Worm (Caenorhabditis elegans): ENCODE data around the gene T27E7.5.
"Not testable (repeated sequence)": the region's sequence is repeated elsewhere in the genome, so short reads cannot be mapped to it uniquely, and the experiment has no call there.

DNA sequence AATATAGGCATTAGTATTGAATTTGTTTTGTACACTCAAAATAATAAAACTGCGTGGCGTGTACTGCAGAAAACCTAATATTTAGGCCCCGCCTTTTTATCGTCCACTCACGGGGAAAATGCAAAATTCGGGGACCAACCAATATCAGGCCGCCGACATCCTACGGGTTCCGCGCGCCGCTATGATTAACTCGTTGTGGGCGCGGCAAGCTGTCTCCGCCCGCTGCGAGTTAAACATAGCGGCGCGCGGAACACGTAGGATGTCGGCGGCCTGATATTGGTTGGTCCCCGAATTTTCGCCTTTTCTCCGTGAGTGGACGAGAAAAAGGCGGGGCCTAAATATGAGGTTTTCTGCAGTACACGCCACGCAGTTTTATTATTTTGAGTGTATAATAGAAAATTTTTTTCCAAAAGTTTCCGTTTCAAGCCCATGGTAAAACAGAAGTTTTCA lies 26.6 kb upstream of the T27E7.5 start:
- not testable (repeated sequence) for TF ChIP-seq hlh-11 (tag; optimal IDR thresholded peaks at IDR 0.05); aly-2 (tag; optimal IDR thresholded peaks at IDR 0.05); pqm-1 (tag; optimal IDR thresholded peaks at IDR 0.05); jun-1 (tag; optimal IDR thresholded peaks at IDR 0.05); D1046.2 (GFP tag; IDR thresholded peaks at IDR 0.05)
